Fruit fly (Drosophila melanogaster) whole organism, embryonic: Measurements from ENCODE around the gene CG6431.

Experiments
- Adf1 ChIP-seq: fragments of 200-800 bp; sonication (Bioruptor generic); IDR thresholded peaks from 2 replicates; pipeline ENCODE4 v1.3.6; 2022; ENCODE audit warnings: missing biosample characterization, missing genetic modification characterization
- Aef1 ChIP-seq: fragments of 200-800 bp; sonication (Bioruptor generic); IDR thresholded peaks from 3 replicates; pipeline ENCODE4 v1.3.6; 2022; ENCODE audit warnings: missing biosample characterization, missing genetic modification characterization
- CG11696 ChIP-seq: fragments of 200-800 bp; sonication (Bioruptor generic); IDR thresholded peaks from 2 replicates; pipeline ENCODE4 v1.3.6; 2022; ENCODE audit warnings: missing biosample characterization, missing genetic modification characterization
- CG12219 ChIP-seq: fragments of 200-800 bp; sonication (Bioruptor generic); optimal IDR thresholded peaks from 3 replicates; lab custom pipeline; 2018; ENCODE audit warnings: missing biosample characterization, mild to moderate bottlenecking, missing genetic modification characterization
- CG12236 ChIP-seq: fragments of 200-800 bp; sonication (Bioruptor generic); optimal IDR thresholded peaks from 2 replicates; lab custom pipeline; 2016; ENCODE audit warnings: missing biosample characterization, missing genetic modification characterization
- CG14710 ChIP-seq: fragments of 200-800 bp; sonication (Bioruptor generic); optimal IDR thresholded peaks from 3 replicates; lab custom pipeline; 2019; ENCODE audit warnings: missing biosample characterization, mild to moderate bottlenecking, missing genetic modification characterization, moderate library complexity
- CG1529 ChIP-seq: fragments of 200-800 bp; sonication (Bioruptor generic); optimal IDR thresholded peaks from 3 replicates; lab custom pipeline; 2018; ENCODE audit warnings: missing biosample characterization, missing genetic modification characterization
- CG16815 ChIP-seq: fragments of 200-800 bp; sonication (Bioruptor generic); optimal IDR thresholded peaks from 3 replicates; lab custom pipeline; 2017; ENCODE audit warnings: missing biosample characterization, mild to moderate bottlenecking, missing genetic modification characterization
- CG16863 ChIP-seq: fragments of 200-800 bp; sonication (Bioruptor generic); optimal IDR thresholded peaks from 3 replicates; lab custom pipeline; 2016; ENCODE audit warnings: missing biosample characterization, missing genetic modification characterization
- CG3838 ChIP-seq: fragments of 200-800 bp; sonication (Bioruptor generic); optimal IDR thresholded peaks from 3 replicates; lab custom pipeline; 2016; ENCODE audit warnings: missing biosample characterization, missing genetic modification characterization
- CG4404 ChIP-seq: fragments of 200-800 bp; sonication (Bioruptor generic); IDR thresholded peaks from 2 replicates; pipeline ENCODE4 v1.3.6; 2022; ENCODE audit warnings: missing biosample characterization, missing genetic modification characterization
- CG6765 ChIP-seq: fragments of 200-800 bp; sonication (Bioruptor generic); optimal IDR thresholded peaks from 3 replicates; lab custom pipeline; 2017; ENCODE audit warnings: missing biosample characterization, mild to moderate bottlenecking, missing genetic modification characterization
- CG6854 ChIP-seq: fragments of 200-800 bp; sonication (Bioruptor generic); optimal IDR thresholded peaks from 3 replicates; lab custom pipeline; 2017; ENCODE audit warnings: missing biosample characterization, mild to moderate bottlenecking, missing genetic modification characterization
- CG7786 ChIP-seq: fragments of 200-800 bp; sonication (Bioruptor generic); optimal IDR thresholded peaks from 2 replicates; lab custom pipeline; 2016; ENCODE audit warnings: missing biosample characterization, missing genetic modification characterization
- D19B ChIP-seq: fragments of 200-800 bp; sonication (Bioruptor generic); optimal IDR thresholded peaks from 2 replicates; lab custom pipeline; 2017; ENCODE audit warnings: missing biosample characterization, mild to moderate bottlenecking, missing genetic modification characterization
- Doc2 ChIP-seq: fragments of 200-800 bp; sonication (Bioruptor generic); IDR thresholded peaks from 2 replicates; pipeline ENCODE4 v1.3.6; 2022; ENCODE audit warnings: missing biosample characterization, missing genetic modification characterization
- Doc3 ChIP-seq: fragments of 200-800 bp; sonication (Bioruptor generic); IDR thresholded peaks from 3 replicates; pipeline ENCODE4 v1.3.6; 2022; ENCODE audit warnings: missing biosample characterization, missing genetic modification characterization; ENCODE audit not compliant: partially characterized antibody
- Dref ChIP-seq: fragments of 200-800 bp; sonication (Bioruptor generic); IDR thresholded peaks from 2 replicates; pipeline ENCODE4 v1.3.6; 2022; ENCODE audit warnings: missing biosample characterization, missing genetic modification characterization
- Eip74EF ChIP-seq, 2 experiments: fragments of 200-800 bp in 1 of 2; fragments of >200 bp in 1 of 2; sonication (Bioruptor generic) in 1 of 2; optimal IDR thresholded peaks; 2 replicates each; lab custom pipeline; 2017 to 2019; ENCODE audit warnings: missing biosample characterization in 2 of 2, missing genetic modification characterization in 2 of 2, mild to moderate bottlenecking in 1 of 2, moderate library complexity in 1 of 2
- Gug ChIP-seq: fragments of 200-800 bp; sonication (Bioruptor generic); IDR thresholded peaks from 4 replicates; pipeline ENCODE4 v1.3.6; 2022; ENCODE audit warnings: missing biosample characterization, missing genetic modification characterization
- HLH54F ChIP-seq: fragments of 200-800 bp; sonication (Bioruptor generic); optimal IDR thresholded peaks from 3 replicates; lab custom pipeline; 2016; ENCODE audit warnings: missing biosample characterization, missing genetic modification characterization
- Hsf ChIP-seq: fragments of 200-800 bp; sonication (Bioruptor generic); optimal IDR thresholded peaks from 3 replicates; lab custom pipeline; 2016; ENCODE audit warnings: missing biosample characterization, missing genetic modification characterization
- NC2β ChIP-seq: fragments of 200-800 bp; sonication (Bioruptor generic); optimal IDR thresholded peaks from 2 replicates; lab custom pipeline; 2016; ENCODE audit warnings: missing biosample characterization, missing genetic modification characterization
- Nf-YA ChIP-seq: fragments of 200-800 bp; sonication (Bioruptor generic); IDR thresholded peaks from 2 replicates; pipeline ENCODE4 v1.3.6; 2022; ENCODE audit warnings: missing biosample characterization, missing genetic modification characterization
- Poxn ChIP-seq: fragments of 200-800 bp; sonication (Bioruptor generic); IDR thresholded peaks from 2 replicates; pipeline ENCODE4 v1.3.6; 2022; ENCODE audit warnings: missing biosample characterization, missing genetic modification characterization
- Sox100B ChIP-seq: fragments of 200-800 bp; sonication (Bioruptor generic); optimal IDR thresholded peaks from 3 replicates; lab custom pipeline; 2018; ENCODE audit warnings: missing biosample characterization, mild to moderate bottlenecking, missing genetic modification characterization
- Sry-δ ChIP-seq: fragments of 200-800 bp; sonication (Bioruptor generic); optimal IDR thresholded peaks from 2 replicates; lab custom pipeline; 2016; ENCODE audit warnings: missing biosample characterization, missing genetic modification characterization
- Xbp1 ChIP-seq: fragments of 200-800 bp; sonication (Bioruptor generic); optimal IDR thresholded peaks from 3 replicates; lab custom pipeline; 2016; ENCODE audit warnings: missing biosample characterization, mild to moderate bottlenecking, missing genetic modification characterization
- Xrp1 ChIP-seq: fragments of 200-800 bp; sonication (Bioruptor generic); IDR thresholded peaks from 2 replicates; pipeline ENCODE4 v1.3.6; 2022; ENCODE audit warnings: missing biosample characterization, missing genetic modification characterization
- br ChIP-seq: fragments of >200 bp; optimal IDR thresholded peaks from 2 replicates; lab custom pipeline; 2017
- caup ChIP-seq: fragments of 200-800 bp; sonication (Bioruptor generic); optimal IDR thresholded peaks from 3 replicates; lab custom pipeline; 2017; ENCODE audit warnings: missing biosample characterization, mild to moderate bottlenecking, missing genetic modification characterization, moderate library complexity; ENCODE audit not compliant: severe bottlenecking
- chm ChIP-seq: fragments of 200-800 bp; sonication (Bioruptor generic); IDR thresholded peaks from 2 replicates; pipeline ENCODE4 v1.3.6; 2022; ENCODE audit warnings: missing biosample characterization, missing genetic modification characterization
- crp ChIP-seq, 2 experiments: fragments of 200-800 bp; sonication (Bioruptor generic); optimal IDR thresholded peaks; 2 replicates in 1 of 2; 3 replicates in 1 of 2; lab custom pipeline; 2017; ENCODE audit warnings: missing biosample characterization in 2 of 2, missing genetic modification characterization in 2 of 2, mild to moderate bottlenecking in 1 of 2, moderate library complexity in 1 of 2
- disco-r ChIP-seq: fragments of 200-800 bp; sonication (Bioruptor generic); optimal IDR thresholded peaks from 2 replicates; lab custom pipeline; 2016; ENCODE audit warnings: missing biosample characterization, missing genetic modification characterization
- dysf ChIP-seq: fragments of 200-800 bp; sonication (Bioruptor generic); IDR thresholded peaks from 3 replicates; pipeline ENCODE4 v1.3.6; 2022; ENCODE audit warnings: missing biosample characterization, missing genetic modification characterization
- gem ChIP-seq: fragments of 200-800 bp; sonication (Bioruptor generic); optimal IDR thresholded peaks from 2 replicates; lab custom pipeline; 2019; ENCODE audit warnings: missing biosample characterization, mild to moderate bottlenecking, missing genetic modification characterization, moderate library complexity
- h ChIP-seq: fragments of >200 bp; optimal IDR thresholded peaks from 2 replicates; lab custom pipeline; 2017
- hb ChIP-seq: fragments of 200-800 bp; sonication (Bioruptor generic); IDR thresholded peaks from 3 replicates; pipeline ENCODE4 v1.3.6; 2022; ENCODE audit warnings: missing biosample characterization, missing genetic modification characterization; ENCODE audit not compliant: partially characterized antibody
- kah ChIP-seq: fragments of 200-800 bp; sonication (Bioruptor generic); optimal IDR thresholded peaks from 2 replicates; lab custom pipeline; 2018; ENCODE audit warnings: missing biosample characterization, mild to moderate bottlenecking, missing genetic modification characterization
- lab ChIP-seq: fragments of 200-800 bp; sonication (Bioruptor generic); optimal IDR thresholded peaks from 3 replicates; lab custom pipeline; 2017; ENCODE audit warnings: missing biosample characterization, missing genetic modification characterization, mild to moderate bottlenecking, moderate library complexity, missing genetic modification reagents
- nerfin-2 ChIP-seq: fragments of 200-800 bp; sonication (Bioruptor generic); IDR thresholded peaks from 2 replicates; pipeline ENCODE4 v1.3.6; 2022; ENCODE audit warnings: missing biosample characterization, missing genetic modification characterization; ENCODE audit not compliant: partially characterized antibody
- pfk ChIP-seq: fragments of 200-800 bp; sonication (Bioruptor generic); optimal IDR thresholded peaks from 2 replicates; lab custom pipeline; 2018; ENCODE audit warnings: missing biosample characterization, mild to moderate bottlenecking, missing genetic modification characterization, moderate library complexity
- salm ChIP-seq: fragments of 200-800 bp; sonication (Bioruptor generic); optimal IDR thresholded peaks from 2 replicates; lab custom pipeline; 2018; ENCODE audit warnings: missing biosample characterization, mild to moderate bottlenecking, missing genetic modification characterization
- slou ChIP-seq: fragments of 200-800 bp; sonication (Bioruptor generic); optimal IDR thresholded peaks from 3 replicates; lab custom pipeline; 2016; ENCODE audit warnings: missing biosample characterization, missing genetic modification characterization
- so ChIP-seq: fragments of 200-800 bp; sonication (Bioruptor generic); IDR thresholded peaks from 3 replicates; pipeline ENCODE4 v1.3.6; 2022; ENCODE audit warnings: missing biosample characterization, missing genetic modification characterization
- sob ChIP-seq: fragments of 200-800 bp; sonication (Bioruptor generic); IDR thresholded peaks from 2 replicates; pipeline ENCODE4 v1.3.6; 2022; ENCODE audit warnings: missing biosample characterization, missing genetic modification characterization
- tin ChIP-seq: fragments of 200-800 bp; sonication (Bioruptor generic); optimal IDR thresholded peaks from 3 replicates; lab custom pipeline; 2016; ENCODE audit warnings: missing biosample characterization, missing genetic modification characterization
- ttk ChIP-seq: fragments of 200-800 bp; sonication (Bioruptor generic); IDR thresholded peaks from 2 replicates; pipeline ENCODE4 v2.1.2; 2022; ENCODE audit warnings: missing biosample characterization, missing genetic modification characterization
- tup ChIP-seq: fragments of 200-800 bp; sonication (Bioruptor generic); optimal IDR thresholded peaks from 2 replicates; lab custom pipeline; 2016; ENCODE audit warnings: missing biosample characterization, mild to moderate bottlenecking, missing genetic modification characterization, moderate library complexity
- twi ChIP-seq: fragments of 200-800 bp; optimal IDR thresholded peaks from 2 replicates; lab custom pipeline; 2019; ENCODE audit warnings: missing biosample characterization, mild to moderate bottlenecking, missing genetic modification characterization, moderate library complexity
- zfh1 ChIP-seq: fragments of 200-800 bp; sonication (Bioruptor generic); IDR thresholded peaks from 3 replicates; pipeline ENCODE4 v1.3.6; 2022; ENCODE audit warnings: missing biosample characterization, missing genetic modification characterization

CG6431 gene

DNA sequence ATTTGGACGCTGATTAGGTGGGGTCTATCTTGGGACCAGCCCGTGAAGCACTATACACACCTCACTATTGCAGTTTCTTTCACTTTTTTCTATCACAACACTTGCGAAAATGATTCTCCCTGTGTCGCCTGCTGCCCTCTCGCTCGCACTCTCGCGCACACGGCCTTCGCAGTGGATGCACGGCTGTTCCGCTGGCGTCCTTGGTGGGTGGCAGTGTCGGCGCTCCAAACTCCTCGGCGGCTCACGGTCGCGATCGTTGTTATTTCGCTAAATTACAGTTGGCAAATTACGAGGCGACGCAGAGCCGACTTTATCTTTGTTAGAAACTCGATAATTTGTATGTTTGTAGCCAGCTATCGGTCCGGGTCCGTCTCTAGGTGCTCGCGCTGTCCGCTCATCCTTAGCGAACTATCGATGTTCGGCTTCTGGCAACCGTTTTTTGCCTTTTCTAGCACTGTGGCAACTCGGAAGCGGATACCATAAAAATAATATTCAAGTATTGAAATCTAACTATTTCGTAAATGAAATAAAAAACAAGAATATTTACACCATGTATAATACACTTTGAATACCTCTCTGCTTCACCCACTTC is 43.7 kb downstream of the CG6431 start, which contains the start of gene Ubc2 (continued):
- TF ChIP-seq nerfin-2 (GFP tag; lab: Robert Waterston, UW) = peak; percentile 77
- TF ChIP-seq Sox100B (GFP tag; lab: Kevin White, UChicago) = no peak
- TF ChIP-seq CG12219 (GFP tag; lab: Kevin White, UChicago) = no peak
- no peak for TF ChIP-seq gem
- no peak for TF ChIP-seq h (lab: Kevin White, UChicago)
- TF ChIP-seq disco-r (GFP tag; lab: Kevin White, UChicago) = no peak
- TF ChIP-seq Hsf (GFP tag; lab: Kevin White, UChicago) = peak; percentile 34
- no peak for TF ChIP-seq Poxn (GFP tag; lab: Robert Waterston, UW)
- TF ChIP-seq CG6765 (GFP tag; lab: Kevin White, UChicago) = no peak
- no peak for TF ChIP-seq CG12236 (GFP tag; lab: Kevin White, UChicago)
- TF ChIP-seq CG16815 (GFP tag; lab: Kevin White, UChicago) = no peak
- TF ChIP-seq CG11696 = no peak
- TF ChIP-seq Xbp1 (GFP tag; lab: Kevin White, UChicago) = peak; percentile 46
- TF ChIP-seq Dref (GFP tag; lab: Robert Waterston, UW) = peak; percentile 94
- TF ChIP-seq tup (GFP tag; lab: Kevin White, UChicago) = no peak
- no peak for TF ChIP-seq ttk
- no peak for TF ChIP-seq D19B
- TF ChIP-seq Gug (GFP tag; lab: Robert Waterston, UW) = no peak
- no peak for TF ChIP-seq pfk
- no peak for TF ChIP-seq Adf1 (GFP tag; lab: Robert Waterston, UW)
- TF ChIP-seq dysf (GFP tag; lab: Robert Waterston, UW) = no peak
- no peak for TF ChIP-seq CG4404 (GFP tag; lab: Robert Waterston, UW)
- TF ChIP-seq CG6854 = no peak
- TF ChIP-seq hb (GFP tag; lab: Robert Waterston, UW) = peak; percentile 73
- TF ChIP-seq Doc3 (GFP tag; lab: Robert Waterston, UW) = peak; percentile 72
- TF ChIP-seq CG3838 (GFP tag; lab: Kevin White, UChicago) = no peak
- 0 out of 3 replicates have a peak, but pooled peaks have one; percentile 41 for TF ChIP-seq zfh1 (GFP tag; lab: Robert Waterston, UW)
- peak; percentile 98 for TF ChIP-seq Sry-δ
- TF ChIP-seq Nf-YA (GFP tag; lab: Robert Waterston, UW) = no peak
- TF ChIP-seq CG16863 (GFP tag; lab: Kevin White, UChicago) = no peak
- peak; percentile 60 for TF ChIP-seq NC2β (GFP tag; lab: Kevin White, UChicago)
- TF ChIP-seq HLH54F (GFP tag; lab: Kevin White, UChicago) = peak; percentile 20
- peak; percentile 57 for TF ChIP-seq CG14710 (tag; lab: Kevin White, UChicago)
- no peak for TF ChIP-seq salm (tag; lab: Kevin White, UChicago)
- 0 out of 3 replicates have a peak, but pooled peaks have one; percentile 32 for TF ChIP-seq so (GFP tag; lab: Robert Waterston, UW)
- no peak for TF ChIP-seq twi (tag; lab: Kevin White, UChicago)
- TF ChIP-seq tin = peak; percentile 34
- TF ChIP-seq crp (GFP tag; optimal IDR thresholded peaks at IDR 0.05; lab: Kevin White, UChicago) = peak in 1 of 2 experiments; percentile 61
- no peak for TF ChIP-seq chm (GFP tag; lab: Robert Waterston, UW)
- TF ChIP-seq sob = peak; percentile 18; the same call in 1 of the 2 replicates
- TF ChIP-seq Doc2 = no peak
- TF ChIP-seq Aef1 (GFP tag; lab: Robert Waterston, UW) = no peak
- no peak for TF ChIP-seq kah
- TF ChIP-seq CG7786 (GFP tag; lab: Kevin White, UChicago) = peak; percentile 10
- no peak for TF ChIP-seq caup (GFP tag; lab: Kevin White, UChicago)
- TF ChIP-seq br (lab: Kevin White, UChicago) = no peak
- no peak for TF ChIP-seq Xrp1
- TF ChIP-seq lab (GFP tag; lab: Kevin White, UChicago) = no peak
- no peak for TF ChIP-seq CG1529 (GFP tag; lab: Kevin White, UChicago)
- no peak for TF ChIP-seq Eip74EF (GFP tag; optimal IDR thresholded peaks at IDR 0.05; lab: Kevin White, UChicago)
- no peak for TF ChIP-seq slou (GFP tag; lab: Kevin White, UChicago)
